Worm (Caenorhabditis elegans): Measurements from ENCODE around the gene T19D2.13.

DNA sequence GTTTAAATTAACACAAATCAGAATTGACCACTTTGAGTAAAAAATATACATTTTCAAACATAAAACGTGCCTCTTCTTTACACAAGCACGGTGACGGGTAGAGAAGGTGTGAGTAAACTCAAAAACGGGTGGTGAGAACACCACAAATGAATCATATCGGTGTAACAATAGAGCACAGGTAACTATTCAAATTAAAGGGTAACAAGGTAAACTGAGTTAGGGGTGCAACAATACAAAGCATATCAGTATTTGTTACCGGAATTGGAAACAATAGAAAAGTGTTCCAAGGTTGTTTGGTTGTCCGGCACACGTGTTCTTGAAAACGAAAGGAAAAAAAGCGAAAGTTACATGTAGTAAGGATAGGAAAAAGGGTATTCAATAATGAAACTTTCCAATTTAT lies 40.2 kb upstream of the T19D2.13 start:
- TF ChIP-seq dao-5 (tag; optimal IDR thresholded peaks at IDR 0.05) (no peak), W03F9.2 (tag; optimal IDR thresholded peaks at IDR 0.05) (no peak), him-1 (tag; optimal IDR thresholded peaks at IDR 0.05) (no peak)
